Worm (Caenorhabditis elegans): ENCODE results near the gene F43C11.11.

The F43C11.11 gene

ce11 chrII:2363673-2364072 lies at the start of gene F43C11.11:
Gene F43C11.11 (minus strand): TSS chrII:2363773.
- no peak for TF ChIP-seq T22C8.4 (GFP tag; IDR thresholded peaks at IDR 0.05)
- TF ChIP-seq cog-1 (tag; optimal IDR thresholded peaks at IDR 0.05), result no peak
- TF ChIP-seq ztf-23 (GFP tag; IDR thresholded peaks at IDR 0.05), result no peak
- TF ChIP-seq flt-1 (GFP tag; IDR thresholded peaks at IDR 0.05), result no peak
- TF ChIP-seq med-1 (GFP tag; optimal IDR thresholded peaks at IDR 0.05; ENCODE audit: insufficient read depth), result no peak
- TF ChIP-seq tab-1 (GFP tag; IDR thresholded peaks at IDR 0.05), result no peak
- no peak for TF ChIP-seq ztf-29 (GFP tag; IDR thresholded peaks at IDR 0.05)

DNA sequence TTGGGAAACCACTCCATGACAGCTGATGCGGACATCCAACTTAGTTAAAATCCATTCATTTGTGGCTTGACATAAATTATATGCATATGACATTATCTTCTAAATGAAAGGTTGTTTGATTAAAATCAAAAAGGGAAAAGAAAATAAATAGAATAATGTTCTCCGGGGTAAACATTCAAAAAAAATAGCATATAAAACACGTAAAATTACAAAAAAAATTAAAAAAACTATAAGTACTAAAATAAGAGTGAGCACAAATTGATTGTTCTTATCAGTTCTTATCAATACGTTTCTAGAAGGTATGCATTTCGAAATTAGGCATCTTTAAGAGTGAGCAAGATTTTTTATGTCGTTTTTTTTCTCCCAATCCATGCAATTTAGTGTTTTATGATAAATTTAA lies 49.1 kb upstream of the F43C11.11 start, which contains the start of gene fbxa-182:
fbxa-182 (minus strand) TSS at position 101 of the 400 bp plus-strand sequence.
- TF ChIP-seq klf-2 (GFP tag; conservative IDR thresholded peaks at IDR 0.05) (no peak), flt-1 (GFP tag; IDR thresholded peaks at IDR 0.05) (no peak), ztf-29 (GFP tag; IDR thresholded peaks at IDR 0.05) (no peak), cog-1 (tag; optimal IDR thresholded peaks at IDR 0.05) (no peak), ref-1 (GFP tag; conservative IDR thresholded peaks at IDR 0.05) (no peak)

- no peak for TF ChIP-seq med-1 (GFP tag; optimal IDR thresholded peaks at IDR 0.05; ENCODE audit: insufficient read depth)
- no peak for TF ChIP-seq ztf-23 (GFP tag; IDR thresholded peaks at IDR 0.05)
- TF ChIP-seq tab-1 (GFP tag; IDR thresholded peaks at IDR 0.05), result no peak
- TF ChIP-seq flt-1 (GFP tag; IDR thresholded peaks at IDR 0.05), result no peak
- TF ChIP-seq T22C8.4 (GFP tag; IDR thresholded peaks at IDR 0.05), result no peak
Measured at ce11 chrII:2411555-2411954, 48.0 kb upstream of the F43C11.11 start.

DNA sequence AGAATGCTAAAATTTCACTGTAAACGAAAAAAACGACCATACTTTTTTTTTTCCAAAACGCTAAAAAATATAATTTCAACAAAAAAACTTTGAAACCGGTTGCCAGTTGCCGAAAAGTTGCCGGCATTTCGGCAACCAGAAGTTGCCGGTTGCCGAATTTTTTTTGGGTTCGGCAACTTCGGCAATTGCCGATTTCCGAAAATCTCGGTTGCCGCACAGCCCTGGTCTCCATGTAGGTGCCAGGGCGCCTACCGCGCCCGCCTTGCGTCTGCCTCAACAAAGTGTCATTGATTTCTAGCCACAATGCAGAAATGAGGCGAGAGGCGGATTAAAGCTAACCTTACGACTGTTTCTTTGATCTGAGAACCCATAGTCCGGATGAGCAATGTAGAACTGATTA lies 47.5 kb upstream of the F43C11.11 start:
- TF ChIP-seq ztf-29 (GFP tag; IDR thresholded peaks at IDR 0.05), result no peak
- TF ChIP-seq T22C8.4 (GFP tag; IDR thresholded peaks at IDR 0.05), result no peak
- no peak for TF ChIP-seq ref-1 (GFP tag; conservative IDR thresholded peaks at IDR 0.05)
- TF ChIP-seq flt-1 (GFP tag; IDR thresholded peaks at IDR 0.05), result no peak
- TF ChIP-seq klf-2 (GFP tag; conservative IDR thresholded peaks at IDR 0.05), result no peak
- no peak for TF ChIP-seq med-1 (GFP tag; optimal IDR thresholded peaks at IDR 0.05; ENCODE audit: insufficient read depth)
- no peak for TF ChIP-seq ztf-23 (GFP tag; IDR thresholded peaks at IDR 0.05)
- no peak for TF ChIP-seq tab-1 (GFP tag; IDR thresholded peaks at IDR 0.05)
- no peak for TF ChIP-seq cog-1 (tag; optimal IDR thresholded peaks at IDR 0.05)

ce11 chrII:2403984-2404383 lies 40.4 kb upstream of the F43C11.11 start, which contains the start of gene F16G10.1:
Gene F16G10.1 (plus strand): TSS chrII:2404284.
- TF ChIP-seq ztf-23 (GFP tag; IDR thresholded peaks at IDR 0.05) (no peak), tab-1 (GFP tag; IDR thresholded peaks at IDR 0.05) (no peak), ztf-29 (GFP tag; IDR thresholded peaks at IDR 0.05) (no peak), med-1 (GFP tag; optimal IDR thresholded peaks at IDR 0.05; ENCODE audit: insufficient read depth) (no peak), T22C8.4 (GFP tag; IDR thresholded peaks at IDR 0.05) (no peak), ref-1 (GFP tag; conservative IDR thresholded peaks at IDR 0.05) (no peak), cog-1 (tag; optimal IDR thresholded peaks at IDR 0.05) (no peak), flt-1 (GFP tag; IDR thresholded peaks at IDR 0.05) (no peak), klf-2 (GFP tag; conservative IDR thresholded peaks at IDR 0.05) (no peak)

- TF ChIP-seq ztf-23 (GFP tag; IDR thresholded peaks at IDR 0.05), result no peak
- no peak for TF ChIP-seq cog-1 (tag; optimal IDR thresholded peaks at IDR 0.05)
- no peak for TF ChIP-seq ref-1 (GFP tag; conservative IDR thresholded peaks at IDR 0.05)
- no peak for TF ChIP-seq T22C8.4 (GFP tag; IDR thresholded peaks at IDR 0.05)
- no peak for TF ChIP-seq flt-1 (GFP tag; IDR thresholded peaks at IDR 0.05)
- TF ChIP-seq tab-1 (GFP tag; IDR thresholded peaks at IDR 0.05), result no peak
- no peak for TF ChIP-seq med-1 (GFP tag; optimal IDR thresholded peaks at IDR 0.05; ENCODE audit: insufficient read depth)
- TF ChIP-seq ztf-29 (GFP tag; IDR thresholded peaks at IDR 0.05), result no peak
- TF ChIP-seq klf-2 (GFP tag; conservative IDR thresholded peaks at IDR 0.05), result no peak
Measured at ce11 chrII:2399810-2400209, 36.2 kb upstream of the F43C11.11 start.

DNA sequence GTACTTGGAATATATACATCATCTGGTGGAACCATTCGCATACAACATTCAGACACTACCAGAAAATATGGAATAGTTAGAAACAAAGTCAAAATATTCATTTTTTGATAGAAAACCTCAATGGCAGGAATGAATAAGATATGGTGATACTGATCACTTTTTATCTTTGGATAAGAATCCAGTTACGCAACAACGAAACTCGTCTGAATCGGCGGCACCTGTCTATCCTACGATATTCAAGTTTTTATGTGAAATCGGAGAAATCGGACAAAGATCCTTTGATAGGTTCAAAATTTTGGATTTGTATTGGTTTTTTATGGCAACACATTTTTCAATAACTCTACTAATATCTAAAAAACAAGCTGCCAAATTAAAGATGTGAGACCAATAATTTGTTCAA lies 35.3 kb upstream of the F43C11.11 start, which contains the start of gene F16G10.14:
F16G10.14 (minus strand) TSS at position 101 of the 400 bp plus-strand sequence.
- TF ChIP-seq med-1 (GFP tag; optimal IDR thresholded peaks at IDR 0.05; ENCODE audit: insufficient read depth) (no peak), ref-1 (GFP tag; conservative IDR thresholded peaks at IDR 0.05) (no peak), T22C8.4 (GFP tag; IDR thresholded peaks at IDR 0.05) (no peak), ztf-23 (GFP tag; IDR thresholded peaks at IDR 0.05) (no peak), klf-2 (GFP tag; conservative IDR thresholded peaks at IDR 0.05) (no peak), flt-1 (GFP tag; IDR thresholded peaks at IDR 0.05) (no peak), ztf-29 (GFP tag; IDR thresholded peaks at IDR 0.05) (no peak), tab-1 (GFP tag; IDR thresholded peaks at IDR 0.05) (no peak), cog-1 (tag; optimal IDR thresholded peaks at IDR 0.05) (no peak)

ce11 chrII:2395864-2396263 lies 32.3 kb upstream of the F43C11.11 start, which contains the start of gene F16G10.13:
Gene F16G10.13 (minus strand): TSS chrII:2395964.
- TF ChIP-seq flt-1 (GFP tag; IDR thresholded peaks at IDR 0.05), result no peak

DNA sequence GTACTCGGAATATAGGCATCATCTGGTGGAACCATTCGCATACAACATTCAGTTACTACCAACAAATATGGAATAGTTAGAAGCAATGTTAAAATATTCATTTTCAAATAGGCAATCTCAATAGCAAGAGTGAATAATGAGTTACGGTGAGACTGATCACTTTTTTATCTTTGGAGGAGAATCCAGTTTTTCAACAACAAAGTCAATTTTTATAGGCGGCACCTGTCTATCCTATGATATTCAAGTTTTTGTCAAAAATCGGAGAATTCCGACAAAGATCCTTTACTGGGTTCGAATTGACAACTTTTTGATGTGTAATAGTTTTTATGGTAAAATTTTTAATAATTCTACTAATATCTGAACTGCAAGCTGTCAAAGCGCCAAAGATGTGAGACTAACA lies 30.2 kb upstream of the F43C11.11 start, which contains the start of gene F16G10.11:
F16G10.11 (minus strand) TSS at position 101 of the 400 bp plus-strand sequence.
- TF ChIP-seq ref-1 (GFP tag; conservative IDR thresholded peaks at IDR 0.05) (no peak), ztf-29 (GFP tag; IDR thresholded peaks at IDR 0.05) (no peak), cog-1 (tag; optimal IDR thresholded peaks at IDR 0.05) (no peak), med-1 (GFP tag; optimal IDR thresholded peaks at IDR 0.05; ENCODE audit: insufficient read depth) (no peak), T22C8.4 (GFP tag; IDR thresholded peaks at IDR 0.05) (no peak), flt-1 (GFP tag; IDR thresholded peaks at IDR 0.05) (no peak), tab-1 (GFP tag; IDR thresholded peaks at IDR 0.05) (no peak), klf-2 (GFP tag; conservative IDR thresholded peaks at IDR 0.05) (no peak), ztf-23 (GFP tag; IDR thresholded peaks at IDR 0.05) (no peak)

ce11 chrII:2390884-2391283 lies 27.3 kb upstream of the F43C11.11 start, which contains the start of gene F16G10.10:
Gene F16G10.10 (minus strand): TSS chrII:2390984.
- TF ChIP-seq ztf-29 (GFP tag; IDR thresholded peaks at IDR 0.05) (no peak), med-1 (GFP tag; optimal IDR thresholded peaks at IDR 0.05; ENCODE audit: insufficient read depth) (no peak), tab-1 (GFP tag; IDR thresholded peaks at IDR 0.05) (no peak), ref-1 (GFP tag; conservative IDR thresholded peaks at IDR 0.05) (no peak), klf-2 (GFP tag; conservative IDR thresholded peaks at IDR 0.05) (no peak), cog-1 (tag; optimal IDR thresholded peaks at IDR 0.05) (no peak), T22C8.4 (GFP tag; IDR thresholded peaks at IDR 0.05) (no peak), flt-1 (GFP tag; IDR thresholded peaks at IDR 0.05) (no peak), ztf-23 (GFP tag; IDR thresholded peaks at IDR 0.05) (no peak)
